Worm (Caenorhabditis elegans): ENCODE data around the gene srw-51.

srw-51 gene

ce11 chrV:17177967-17178366 is 7.2 kb upstream of the srw-51 start, which contains the start of gene srsx-1:
TSS of gene srsx-1 (minus strand) at chrV:17178067.
- TF ChIP-seq dao-5 (tag; optimal IDR thresholded peaks at IDR 0.05) (no peak), him-1 (tag; optimal IDR thresholded peaks at IDR 0.05) (no peak), W03F9.2 (tag; optimal IDR thresholded peaks at IDR 0.05) (no peak)

DNA sequence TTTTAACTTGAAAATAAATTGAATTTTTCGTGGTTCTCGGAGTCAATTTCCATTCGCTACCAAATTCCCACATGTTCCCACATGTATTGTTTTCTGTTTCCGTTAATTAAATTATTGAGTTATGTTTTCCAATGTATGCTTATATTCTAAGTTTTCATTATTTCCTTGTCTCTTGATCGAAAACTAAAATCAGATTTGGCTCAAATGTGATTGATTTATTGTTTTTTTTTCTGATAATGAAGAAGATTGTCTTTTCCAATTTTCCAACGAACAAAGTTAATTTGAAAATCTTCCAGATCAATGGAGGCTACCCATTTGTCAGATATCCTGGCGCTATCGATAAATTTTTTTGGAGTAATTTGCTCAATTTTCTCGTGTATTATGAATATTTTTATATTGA is 3.0 kb upstream of the srw-51 start, which contains the start of gene srbc-25:
TSS of gene srbc-25 (plus strand) at position 301 of the 400 bp plus-strand sequence.
- TF ChIP-seq W03F9.2 (tag; optimal IDR thresholded peaks at IDR 0.05), result no peak
- TF ChIP-seq him-1 (tag; optimal IDR thresholded peaks at IDR 0.05), result no peak
- no peak for TF ChIP-seq dao-5 (tag; optimal IDR thresholded peaks at IDR 0.05)

- TF ChIP-seq him-1 (tag; optimal IDR thresholded peaks at IDR 0.05) (no peak), dao-5 (tag; optimal IDR thresholded peaks at IDR 0.05) (no peak), W03F9.2 (tag; optimal IDR thresholded peaks at IDR 0.05) (no peak)
These were observed 829 bp upstream of the srw-51 start, which contains the start of gene srbc-26 for ce11 chrV:17171551-17171950. TSS of gene srbc-26 (plus strand) at chrV:17171851.

DNA sequence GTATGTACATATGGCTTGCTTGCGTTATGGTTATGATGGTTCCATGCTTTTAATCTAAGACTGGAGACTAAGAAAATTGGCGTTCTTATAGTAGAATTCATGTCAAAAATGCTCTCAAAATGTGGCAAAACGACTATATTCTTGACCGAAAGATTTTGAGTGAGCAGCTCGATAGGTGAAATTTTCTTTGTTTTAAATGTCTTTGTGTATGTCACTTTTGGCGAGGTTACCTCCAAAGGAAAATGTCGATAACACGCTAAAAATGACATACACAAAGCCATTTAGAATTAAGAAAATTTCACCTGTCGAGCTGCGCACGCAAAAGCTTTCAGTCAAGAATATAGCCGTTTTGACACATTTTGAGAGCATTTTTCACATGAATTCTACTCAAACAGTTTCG is 3.3 kb downstream of the srw-51 start, which contains the start of gene srz-66:
TSS of gene srz-66 (minus strand) at position 101 of the 400 bp plus-strand sequence.
- TF ChIP-seq him-1 (tag; optimal IDR thresholded peaks at IDR 0.05) (no peak), dao-5 (tag; optimal IDR thresholded peaks at IDR 0.05) (no peak), W03F9.2 (tag; optimal IDR thresholded peaks at IDR 0.05) (no peak)

ce11 chrV:17165409-17165808 is 5.3 kb downstream of the srw-51 start, which contains the start of gene srh-102:
TSS of gene srh-102 (minus strand) at chrV:17165509.
- TF ChIP-seq him-1 (tag; optimal IDR thresholded peaks at IDR 0.05) (no peak), dao-5 (tag; optimal IDR thresholded peaks at IDR 0.05) (no peak), W03F9.2 (tag; optimal IDR thresholded peaks at IDR 0.05) (no peak)

DNA sequence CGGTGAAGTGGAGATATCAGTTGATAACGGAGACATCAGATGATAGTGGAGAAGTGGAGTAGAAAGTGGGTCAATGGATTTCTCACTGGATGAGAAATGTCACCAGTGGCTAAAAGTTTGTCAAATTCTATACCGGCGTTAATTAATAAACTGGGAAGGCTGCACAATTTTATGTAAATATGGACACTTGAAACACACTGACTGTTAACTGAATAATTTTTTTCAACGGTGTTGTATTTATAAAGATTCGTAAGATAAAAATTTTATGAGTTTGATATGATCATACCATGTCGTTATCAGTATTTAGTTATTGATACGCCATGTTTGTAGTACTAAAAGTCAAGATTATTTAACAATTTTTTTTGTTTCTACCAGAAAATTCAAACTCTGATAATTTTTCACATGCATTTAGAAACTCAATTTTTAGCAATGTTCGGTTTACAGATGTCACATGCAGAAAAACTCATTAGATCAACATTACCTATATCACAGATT is 11.2 kb downstream of the srw-51 start, which contains the start of gene F40D4.12:
TSS of gene F40D4.12 (plus strand) at position 445 of the 495 bp plus-strand sequence.
- TF ChIP-seq him-1 (tag; optimal IDR thresholded peaks at IDR 0.05) (no peak), W03F9.2 (tag; optimal IDR thresholded peaks at IDR 0.05) (no peak), dao-5 (tag; optimal IDR thresholded peaks at IDR 0.05) (no peak)

- TF ChIP-seq W03F9.2 (tag; optimal IDR thresholded peaks at IDR 0.05), result no peak
- TF ChIP-seq him-1 (tag; optimal IDR thresholded peaks at IDR 0.05), result no peak
- no peak for TF ChIP-seq dao-5 (tag; optimal IDR thresholded peaks at IDR 0.05)
These were observed 13.6 kb downstream of the srw-51 start, which contains the start of gene F40D4.13 for ce11 chrV:17157154-17157553. TSS of gene F40D4.13 (minus strand) at chrV:17157254.

DNA sequence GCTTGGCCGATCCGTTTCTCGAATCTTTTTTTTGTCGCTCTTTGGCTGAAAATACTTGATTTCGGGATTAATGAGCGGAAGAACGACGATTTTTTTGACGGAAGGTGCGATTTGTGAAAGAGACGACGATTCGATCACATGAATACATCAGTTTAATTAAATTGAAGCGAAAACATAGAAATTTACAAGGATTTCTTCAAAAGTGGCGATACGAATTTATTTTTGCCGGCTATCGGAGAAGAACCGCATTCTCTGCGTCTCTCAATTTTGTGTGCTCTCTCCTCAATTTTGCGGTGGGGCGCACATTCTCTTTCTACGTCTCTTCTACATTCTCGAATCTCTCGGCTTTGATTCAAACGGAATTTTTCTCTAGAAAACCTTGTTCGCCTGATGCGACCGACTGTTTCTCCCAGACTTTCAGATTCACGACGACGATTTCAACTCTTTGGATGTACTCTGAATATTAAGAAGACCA is 15.3 kb downstream of the srw-51 start, which contains the start of gene F40D4.17:
TSS of gene F40D4.17 (minus strand) at position 51 of the 475 bp plus-strand sequence.
- no peak for TF ChIP-seq W03F9.2 (tag; optimal IDR thresholded peaks at IDR 0.05)

- no peak for TF ChIP-seq dao-5 (tag; optimal IDR thresholded peaks at IDR 0.05)
These were observed 15.8 kb downstream of the srw-51 start for ce11 chrV:17154944-17155343.

DNA sequence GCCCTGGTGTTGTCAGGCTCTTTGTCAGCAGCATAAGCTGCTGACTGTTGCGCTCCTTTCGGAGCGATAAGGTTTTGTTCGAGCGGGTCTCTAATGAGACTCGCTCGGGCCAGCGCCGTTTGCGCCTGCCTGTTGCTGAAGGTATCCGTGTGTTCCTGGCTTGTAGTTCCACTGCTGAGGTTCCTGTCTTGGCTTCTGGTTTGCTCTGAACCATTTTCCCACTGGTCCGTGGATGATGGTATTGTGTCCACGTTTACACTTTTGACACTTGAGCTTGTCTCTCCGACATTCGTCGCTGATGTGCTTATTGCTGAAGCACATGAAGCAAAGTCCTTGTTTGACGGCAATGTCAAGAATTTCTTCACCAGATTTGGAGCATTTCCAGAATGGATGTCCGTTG is 19.4 kb downstream of the srw-51 start:
- TF ChIP-seq dao-5 (tag; optimal IDR thresholded peaks at IDR 0.05), result no peak
- no peak for TF ChIP-seq W03F9.2 (tag; optimal IDR thresholded peaks at IDR 0.05)
- TF ChIP-seq him-1 (tag; optimal IDR thresholded peaks at IDR 0.05), result no peak
